Worm (Caenorhabditis elegans): Measurements from ENCODE around the gene str-56.

DNA sequence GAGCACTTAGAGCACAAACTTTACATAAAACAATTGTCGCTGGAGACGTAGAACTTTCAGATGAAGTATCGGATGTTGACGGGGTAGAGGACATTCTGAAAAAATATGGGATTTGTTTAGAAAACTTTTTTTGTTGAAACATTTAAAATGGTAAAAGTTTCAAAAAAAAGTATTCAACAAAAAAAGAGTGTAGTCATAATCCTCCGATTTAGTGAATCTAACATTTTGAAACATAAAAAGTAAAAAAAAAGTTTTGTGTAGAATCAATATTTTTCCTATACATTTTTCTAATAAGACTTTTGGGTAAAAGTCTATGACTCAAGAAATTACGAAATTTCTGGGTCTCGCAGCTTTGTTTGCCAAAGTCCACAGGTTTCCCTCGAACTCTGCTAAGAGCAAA lies 24.3 kb downstream of the str-56 start, which contains the start of gene nhr-213:
- no peak for TF ChIP-seq scrt-1 (GFP tag; IDR thresholded peaks at IDR 0.05)
- TF ChIP-seq flt-1 (GFP tag; IDR thresholded peaks at IDR 0.05), result no peak
- no peak for TF ChIP-seq ets-7 (tag; optimal IDR thresholded peaks at IDR 0.05)
- no peak for TF ChIP-seq B0310.2 (tag; optimal IDR thresholded peaks at IDR 0.05)
- TF ChIP-seq tbx-11 (GFP tag; IDR thresholded peaks at IDR 0.05), result no peak
- no peak for TF ChIP-seq ama-1 (optimal IDR thresholded peaks at IDR 0.05)
- TF ChIP-seq hnd-1 (tag; optimal IDR thresholded peaks at IDR 0.05), result no peak
- no peak for TF ChIP-seq hmbx-1 (tag; optimal IDR thresholded peaks at IDR 0.05)

Data from whole organism, early embryonic.